Worm (Caenorhabditis elegans): ENCODE measurements around the gene hot-6.

hot-6 gene

DNA sequence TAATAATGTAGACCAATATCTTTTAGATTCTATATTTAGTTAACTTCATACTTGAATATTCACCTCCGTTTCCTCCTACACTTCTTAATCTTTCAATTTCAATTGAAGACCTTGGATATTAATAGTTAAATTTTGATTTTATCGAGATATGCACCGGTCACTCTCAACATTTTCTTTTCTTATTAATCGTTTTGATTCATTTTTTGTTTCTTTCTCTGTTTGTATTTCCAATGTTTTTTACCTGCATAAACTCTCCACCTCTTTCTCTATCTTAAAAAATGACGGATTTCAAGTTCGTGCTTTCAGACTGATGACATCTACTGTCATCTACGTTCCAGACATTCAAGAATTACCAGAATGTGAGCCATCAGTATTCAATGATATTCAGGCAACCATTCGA lies 30.9 kb downstream of the hot-6 start, which contains the start of gene frpr-9:
TSS of gene frpr-9 (plus strand) at position 301 of the 400 bp plus-strand sequence.
- no peak for TF ChIP-seq lin-1 (GFP tag; IDR thresholded peaks at IDR 0.05)
- TF ChIP-seq zip-2 (tag; optimal IDR thresholded peaks at IDR 0.05) = no peak
- TF ChIP-seq Y75B8A.6 (GFP tag; IDR thresholded peaks at IDR 0.05) = no peak
- no peak for TF ChIP-seq mdt-29 (GFP tag; IDR thresholded peaks at IDR 0.05)
- no peak for TF ChIP-seq nhr-28 (tag; optimal IDR thresholded peaks at IDR 0.05)
- TF ChIP-seq F37D6.2 (tag; optimal IDR thresholded peaks at IDR 0.05) = no peak
- no peak for TF ChIP-seq unc-62 (GFP tag; optimal IDR thresholded peaks at IDR 0.05 in 1 of 2)
- no peak for TF ChIP-seq unc-62 (tag; optimal IDR thresholded peaks at IDR 0.05)
- TF ChIP-seq nhr-42 (GFP tag; IDR thresholded peaks at IDR 0.05) = no peak
- no peak for TF ChIP-seq mep-1 (tag; optimal IDR thresholded peaks at IDR 0.05)
- TF ChIP-seq rbr-2 (tag; optimal IDR thresholded peaks at IDR 0.05) = no peak

DNA sequence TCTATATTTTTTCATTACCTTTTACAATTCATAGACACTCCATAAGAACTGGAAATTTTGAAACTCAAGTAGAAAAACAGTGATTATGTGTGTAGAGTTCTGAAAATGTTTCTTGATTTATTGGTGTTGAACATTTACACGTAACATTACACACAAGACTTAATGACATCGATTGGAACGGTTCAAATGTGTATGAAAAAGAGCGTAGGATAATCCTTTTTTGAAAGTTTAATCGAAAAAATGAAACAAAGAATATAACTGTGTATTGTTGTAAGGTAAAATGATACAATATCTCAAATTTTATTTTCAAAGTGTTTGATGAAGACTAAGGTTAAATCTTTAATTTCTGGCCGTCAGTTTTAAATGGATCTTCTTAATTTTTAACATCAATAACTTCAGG lies 41.6 kb downstream of the hot-6 start, which contains the start of gene fig-1:
TSS of gene fig-1 (minus strand) at position 101 of the 400 bp plus-strand sequence.
- TF ChIP-seq ces-1 (GFP tag; optimal IDR thresholded peaks at IDR 0.05) = no peak

- TF ChIP-seq mdl-1 (tag; optimal IDR thresholded peaks at IDR 0.05) = no peak
- no peak for TF ChIP-seq dmd-8 (GFP tag; IDR thresholded peaks at IDR 0.05)
- peak in 1 of 2 experiments; percentile 91 for TF ChIP-seq unc-62 (GFP tag; optimal IDR thresholded peaks at IDR 0.05 in 1 of 2)
- no peak for TF ChIP-seq unc-62 (tag; optimal IDR thresholded peaks at IDR 0.05)
- no peak for TF ChIP-seq mes-2 (tag; optimal IDR thresholded peaks at IDR 0.05; ENCODE audit: poor library complexity, severe bottlenecking)
- TF ChIP-seq ceh-82 (tag; optimal IDR thresholded peaks at IDR 0.05) = no peak
- TF ChIP-seq gei-8 (GFP tag; optimal IDR thresholded peaks at IDR 0.05) = no peak
These were observed 47.6 kb downstream of the hot-6 start for ce11 chrV:10975091-10975490.
